Worm (Caenorhabditis elegans) whole organism, L4/young adult: Measurements from ENCODE around the gene hosl-1.

Source experiments
- W03F9.2 ChIP-seq: fragments of 150-350 bp; optimal IDR thresholded peaks from 2 replicates; lab custom pipeline; 2014; ENCODE audit warnings: missing biosample characterization, missing genetic modification characterization
- dao-5 ChIP-seq: sonication (generic microtip); optimal IDR thresholded peaks from 2 replicates; lab custom pipeline; 2016; ENCODE audit warnings: missing genotype, missing genetic modification characterization, moderate library complexity, missing compliant biosample characterization
- him-1 ChIP-seq: sonication (generic microtip); optimal IDR thresholded peaks from 2 replicates; lab custom pipeline; 2016; ENCODE audit warnings: missing genotype, missing genetic modification reagents, missing genetic modification characterization, missing compliant biosample characterization

- TF ChIP-seq dao-5 (tag; lab: Kevin White, UChicago) = no peak
- TF ChIP-seq W03F9.2 (tag; lab: Kevin White, UChicago) = no peak
- no peak for TF ChIP-seq him-1 (tag; lab: Kevin White, UChicago)
Observed at ce11 chrX:4673165-4673756, 36.3 kb downstream of the hosl-1 start, which contains the start of gene tmem-135.
